Fruit fly (Drosophila melanogaster): ENCODE measurements around the gene Mnt.

Gene Mnt

DNA sequence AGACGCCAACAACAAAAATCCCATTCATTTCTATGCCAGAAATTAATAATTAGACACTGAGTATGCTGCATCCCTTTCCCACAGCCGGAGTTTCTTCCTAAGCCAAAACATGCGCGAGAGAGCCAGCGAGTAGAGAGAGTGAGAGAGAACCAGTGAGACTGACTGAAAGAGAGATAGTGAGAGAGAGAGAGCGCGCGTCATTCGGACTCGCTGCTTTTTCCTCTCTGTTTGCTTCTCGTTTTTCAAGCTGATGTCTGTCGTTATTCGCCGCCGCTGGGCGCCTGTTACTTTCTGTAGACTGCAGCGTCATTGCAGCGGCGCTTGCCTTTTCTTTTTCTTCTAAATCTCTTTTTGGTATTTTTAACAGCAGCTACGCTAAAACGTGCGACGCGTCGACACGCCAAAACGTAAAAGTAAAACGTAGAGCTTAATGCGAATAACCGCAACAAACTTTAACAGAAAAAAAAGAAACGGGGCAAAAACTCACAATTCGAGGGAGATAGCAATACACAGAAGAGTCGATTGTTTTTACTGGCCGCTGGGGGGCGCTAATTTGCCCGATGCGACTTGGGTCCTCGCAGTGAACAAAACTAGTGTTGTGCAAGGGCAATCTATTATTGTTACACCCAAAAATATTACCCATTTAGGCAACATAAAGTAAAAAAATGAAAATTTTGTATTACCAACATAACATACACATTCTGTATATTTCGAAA lies 69.3 kb downstream of the Mnt start (continued):
- TF ChIP-seq CG10431 (GFP tag; optimal IDR thresholded peaks at IDR 0.05): peak; percentile 45
- no peak for TF ChIP-seq CG15696 (tag; optimal IDR thresholded peaks at IDR 0.05)
- TF ChIP-seq gsb (GFP tag; IDR thresholded peaks at IDR 0.05): no peak
- no peak for TF ChIP-seq pnt (GFP tag; optimal IDR thresholded peaks at IDR 0.05)
- no peak for TF ChIP-seq CG8281 (tag; optimal IDR thresholded peaks at IDR 0.05)
- TF ChIP-seq Hr39 (optimal IDR thresholded peaks at IDR 0.05): no peak
- TF ChIP-seq CG7372 (GFP tag; IDR thresholded peaks at IDR 0.05): no peak
- TF ChIP-seq CG18476 (GFP tag; optimal IDR thresholded peaks at IDR 0.05): no peak
- no peak for TF ChIP-seq CG12391 (tag; optimal IDR thresholded peaks at IDR 0.05)
- TF ChIP-seq Hr51 (GFP tag; optimal IDR thresholded peaks at IDR 0.05): no peak
- peak; percentile 72 for TF ChIP-seq CG13894 (tag; optimal IDR thresholded peaks at IDR 0.05)
- TF ChIP-seq usp (GFP tag; optimal IDR thresholded peaks at IDR 0.05): no peak
- no peak for TF ChIP-seq phol (tag; optimal IDR thresholded peaks at IDR 0.05)
- TF ChIP-seq CG30431 (GFP tag; optimal IDR thresholded peaks at IDR 0.05): no peak
- TF ChIP-seq HLH4C (GFP tag; IDR thresholded peaks at IDR 0.05; ENCODE audit: partially characterized antibody): peak; percentile 57; the same call in 1 of the 3 replicates
- TF ChIP-seq CG14860 (GFP tag; IDR thresholded peaks at IDR 0.05; ENCODE audit: partially characterized antibody): no peak
- TF ChIP-seq gem (tag; optimal IDR thresholded peaks at IDR 0.05): no peak
- peak; percentile 29 for TF ChIP-seq Hmr (GFP tag; optimal IDR thresholded peaks at IDR 0.05)
- TF ChIP-seq HmgZ (tag; optimal IDR thresholded peaks at IDR 0.05): no peak
- peak; percentile 83; the same call in 2 of the 3 replicates for TF ChIP-seq zen2 (GFP tag; IDR thresholded peaks at IDR 0.05; ENCODE audit: partially characterized antibody)
- no peak for TF ChIP-seq ssp (GFP tag; IDR thresholded peaks at IDR 0.05)
- no peak for TF ChIP-seq CG15514 (GFP tag; optimal IDR thresholded peaks at IDR 0.05)
- TF ChIP-seq cato (GFP tag; optimal IDR thresholded peaks at IDR 0.05; ENCODE audit: borderline replicate concordance): no peak
- TF ChIP-seq CG17612 (GFP tag; IDR thresholded peaks at IDR 0.05): no peak
- no peak for TF ChIP-seq mam (GFP tag; optimal IDR thresholded peaks at IDR 0.05)
- no peak for TF ChIP-seq CG13296 (GFP tag; optimal IDR thresholded peaks at IDR 0.05)
- no peak for TF ChIP-seq Hsf (GFP tag; optimal IDR thresholded peaks at IDR 0.05)
- peak; percentile 1 for TF ChIP-seq CHES-1-like (GFP tag; optimal IDR thresholded peaks at IDR 0.05)
- no peak for TF ChIP-seq aop (GFP tag; IDR thresholded peaks at IDR 0.05)
- TF ChIP-seq hb (GFP tag; IDR thresholded peaks at IDR 0.05; ENCODE audit: partially characterized antibody): no peak
- TF ChIP-seq CG32532 (GFP tag; IDR thresholded peaks at IDR 0.05): no peak; the same call in 1 of the 2 replicates
- peak; percentile 48; the same call in 1 of the 3 replicates for TF ChIP-seq Opbp (GFP tag; IDR thresholded peaks at IDR 0.05; ENCODE audit: partially characterized antibody)
- no peak for TF ChIP-seq sim (GFP tag; IDR thresholded peaks at IDR 0.05)
- TF ChIP-seq fru (optimal IDR thresholded peaks at IDR 0.05): no peak
- TF ChIP-seq tap (tag; optimal IDR thresholded peaks at IDR 0.05): no peak
- TF ChIP-seq Atf6 (GFP tag; IDR thresholded peaks at IDR 0.05): no peak
- no peak for TF ChIP-seq odd (GFP tag; optimal IDR thresholded peaks at IDR 0.05)
- peak; percentile 99 for TF ChIP-seq CG12155 (GFP tag; optimal IDR thresholded peaks at IDR 0.05)
- peak; percentile 55 for TF ChIP-seq CG6813 (GFP tag; optimal IDR thresholded peaks at IDR 0.05)
- no peak for TF ChIP-seq CG10462 (GFP tag; optimal IDR thresholded peaks at IDR 0.05)
- TF ChIP-seq CG10959 (GFP tag; IDR thresholded peaks at IDR 0.05): no peak; the same call in 1 of the 2 replicates
- no peak for TF ChIP-seq CG33557 (GFP tag; optimal IDR thresholded peaks at IDR 0.05)
- peak; percentile 55 for TF ChIP-seq Dip3 (GFP tag; optimal IDR thresholded peaks at IDR 0.05)
- no peak for TF ChIP-seq ems (GFP tag; optimal IDR thresholded peaks at IDR 0.05)
- TF ChIP-seq CG16863 (GFP tag; optimal IDR thresholded peaks at IDR 0.05): no peak
- TF ChIP-seq corto (GFP tag; optimal IDR thresholded peaks at IDR 0.05): peak; percentile 39
- peak; percentile 74 for TF ChIP-seq sens (GFP tag)
- TF ChIP-seq CG13775 (GFP tag; optimal IDR thresholded peaks at IDR 0.05): no peak
- peak; percentile 20; the same call in 1 of the 3 replicates for TF ChIP-seq knrl (GFP tag; IDR thresholded peaks at IDR 0.05; ENCODE audit: partially characterized antibody)
- TF ChIP-seq croc (GFP tag; conservative IDR thresholded peaks at IDR 0.05): no peak
